Fruit fly (Drosophila melanogaster) whole organism, embryonic: Measurements from ENCODE around the gene P58IPK.

Source experiments
- Asciz ChIP-seq: fragments of 200-800 bp; sonication (Bioruptor generic); optimal IDR thresholded peaks from 2 replicates; lab custom pipeline; 2017; ENCODE audit warnings: missing biosample characterization, mild to moderate bottlenecking, missing genetic modification characterization, missing genetic modification reagents
- Awh ChIP-seq: fragments of 200-800 bp; sonication (Bioruptor generic); IDR thresholded peaks from 2 replicates; pipeline ENCODE4, ENCODE4 v1.3.6; 2022; ENCODE audit warnings: missing biosample characterization, missing genetic modification characterization
- BEAF-32 ChIP-seq: fragments of 200-800 bp; sonication (Bioruptor generic); optimal IDR thresholded peaks from 3 replicates; lab custom pipeline; 2017; ENCODE audit warnings: missing biosample characterization, missing genetic modification characterization, mild to moderate bottlenecking, moderate library complexity, missing genetic modification reagents
- CG10147 ChIP-seq: fragments of 200-800 bp; sonication (Bioruptor generic); optimal IDR thresholded peaks from 2 replicates; lab custom pipeline; 2019; ENCODE audit warnings: missing biosample characterization, mild to moderate bottlenecking, missing genetic modification characterization, moderate library complexity
- CG10543 ChIP-seq: fragments of 200-800 bp; sonication (Bioruptor generic); optimal IDR thresholded peaks from 3 replicates; lab custom pipeline; 2017; ENCODE audit warnings: missing biosample characterization, mild to moderate bottlenecking, missing genetic modification characterization, moderate library complexity
- CG10565 ChIP-seq: fragments of 200-800 bp; sonication (Bioruptor generic); optimal IDR thresholded peaks from 3 replicates; lab custom pipeline; 2016; ENCODE audit warnings: missing biosample characterization, mild to moderate bottlenecking, missing genetic modification characterization
- CG11560 ChIP-seq: fragments of 200-800 bp; sonication (Bioruptor generic); IDR thresholded peaks from 3 replicates; pipeline ENCODE4 v1.3.6; 2022; ENCODE audit warnings: missing biosample characterization, missing genetic modification characterization
- CG12236 ChIP-seq: fragments of 200-800 bp; sonication (Bioruptor generic); optimal IDR thresholded peaks from 2 replicates; lab custom pipeline; 2016; ENCODE audit warnings: missing biosample characterization, missing genetic modification characterization
- CG12769 ChIP-seq: fragments of 200-800 bp; sonication (Bioruptor generic); optimal IDR thresholded peaks from 2 replicates; lab custom pipeline; 2019; ENCODE audit warnings: missing biosample characterization, mild to moderate bottlenecking, missing genetic modification characterization, moderate library complexity
- CG15514 ChIP-seq: fragments of 200-800 bp; sonication (Bioruptor generic); optimal IDR thresholded peaks from 3 replicates; lab custom pipeline; 2017; ENCODE audit warnings: missing biosample characterization, missing genetic modification characterization, mild to moderate bottlenecking, moderate library complexity, missing genetic modification reagents
- CG16779 ChIP-seq: fragments of 200-800 bp; sonication (Bioruptor generic); IDR thresholded peaks from 2 replicates; pipeline ENCODE4 v1.3.6; 2022; ENCODE audit warnings: missing biosample characterization, missing genetic modification characterization
- CG2120 ChIP-seq: fragments of 200-800 bp; sonication (Bioruptor generic); optimal IDR thresholded peaks from 3 replicates; lab custom pipeline; 2016; ENCODE audit warnings: missing biosample characterization, missing genetic modification characterization
- CG2712 ChIP-seq: fragments of 200-800 bp; optimal IDR thresholded peaks from 3 replicates; lab custom pipeline; 2019; ENCODE audit warnings: missing biosample characterization, mild to moderate bottlenecking, missing genetic modification characterization, moderate library complexity
- CG4404 ChIP-seq: fragments of 200-800 bp; sonication (Bioruptor generic); IDR thresholded peaks from 2 replicates; pipeline ENCODE4 v1.3.6; 2022; ENCODE audit warnings: missing biosample characterization, missing genetic modification characterization
- CG6683 ChIP-seq: fragments of 200-800 bp; sonication (Bioruptor generic); optimal IDR thresholded peaks from 2 replicates; lab custom pipeline; 2017; ENCODE audit warnings: missing biosample characterization, mild to moderate bottlenecking, missing genetic modification characterization, missing genetic modification reagents
- CG6765 ChIP-seq: fragments of 200-800 bp; sonication (Bioruptor generic); optimal IDR thresholded peaks from 3 replicates; lab custom pipeline; 2017; ENCODE audit warnings: missing biosample characterization, mild to moderate bottlenecking, missing genetic modification characterization
- CG6854 ChIP-seq: fragments of 200-800 bp; sonication (Bioruptor generic); optimal IDR thresholded peaks from 3 replicates; lab custom pipeline; 2017; ENCODE audit warnings: missing biosample characterization, mild to moderate bottlenecking, missing genetic modification characterization
- CG8359 ChIP-seq: fragments of 200-800 bp; sonication (Bioruptor generic); optimal IDR thresholded peaks from 2 replicates; lab custom pipeline; 2017; ENCODE audit warnings: missing biosample characterization, mild to moderate bottlenecking, missing genetic modification characterization, borderline replicate concordance
- CG9817 ChIP-seq: fragments of 200-800 bp; sonication (Bioruptor generic); optimal IDR thresholded peaks from 2 replicates; lab custom pipeline; 2018; ENCODE audit warnings: missing biosample characterization, mild to moderate bottlenecking, missing genetic modification characterization, moderate library complexity
- Camta ChIP-seq: fragments of 200-800 bp; sonication (Bioruptor generic); optimal IDR thresholded peaks from 2 replicates; lab custom pipeline; 2016; ENCODE audit warnings: missing biosample characterization, missing genetic modification characterization
- CkIIα-i1 ChIP-seq: fragments of 200-800 bp; sonication (Bioruptor generic); IDR thresholded peaks from 2 replicates; pipeline ENCODE4 v1.3.6; 2022; ENCODE audit warnings: missing biosample characterization, missing genetic modification characterization
- D19B ChIP-seq: fragments of 200-800 bp; sonication (Bioruptor generic); optimal IDR thresholded peaks from 2 replicates; lab custom pipeline; 2017; ENCODE audit warnings: missing biosample characterization, mild to moderate bottlenecking, missing genetic modification characterization
- H15 ChIP-seq: fragments of 200-800 bp; sonication (Bioruptor generic); IDR thresholded peaks from 3 replicates; pipeline ENCODE4 v1.3.6; 2022; ENCODE audit warnings: missing biosample characterization, missing genetic modification characterization
- HmgZ ChIP-seq: fragments of 200-800 bp; sonication (Bioruptor generic); optimal IDR thresholded peaks from 2 replicates; lab custom pipeline; 2018; ENCODE audit warnings: missing biosample characterization, mild to moderate bottlenecking, missing genetic modification characterization
- Jarid2 ChIP-seq: fragments of 200-800 bp; sonication (Bioruptor generic); optimal IDR thresholded peaks from 3 replicates; lab custom pipeline; 2017; ENCODE audit warnings: mild to moderate bottlenecking, missing biosample characterization, missing genetic modification reagents, missing genetic modification characterization
- NFAT ChIP-seq: fragments of 200-800 bp; sonication (Bioruptor generic); IDR thresholded peaks from 2 replicates; pipeline ENCODE4 v1.3.6; 2022; ENCODE audit warnings: missing biosample characterization, missing genetic modification characterization
- Nf-YA ChIP-seq: fragments of 200-800 bp; sonication (Bioruptor generic); IDR thresholded peaks from 2 replicates; pipeline ENCODE4 v1.3.6; 2022; ENCODE audit warnings: missing biosample characterization, missing genetic modification characterization
- Oaz ChIP-seq: fragments of 200-800 bp; sonication (Bioruptor generic); IDR thresholded peaks from 2 replicates; pipeline ENCODE4 v1.3.6; 2022; ENCODE audit warnings: missing biosample characterization, missing genetic modification characterization
- Oli ChIP-seq: fragments of 200-800 bp; sonication (Bioruptor generic); optimal IDR thresholded peaks from 2 replicates; lab custom pipeline; 2018; ENCODE audit warnings: missing biosample characterization, mild to moderate bottlenecking, missing genetic modification characterization, moderate library complexity
- PHDP ChIP-seq: fragments of 200-800 bp; sonication (Bioruptor generic); optimal IDR thresholded peaks from 3 replicates; lab custom pipeline; 2018; ENCODE audit warnings: missing biosample characterization, mild to moderate bottlenecking, missing genetic modification characterization, moderate library complexity
- Pdp1 ChIP-seq, 2 experiments: fragments of 200-800 bp; sonication (Bioruptor generic); optimal IDR thresholded peaks; 3 replicates each; lab custom pipeline; 2016; ENCODE audit warnings: missing biosample characterization in 2 of 2, missing genetic modification characterization in 2 of 2, mild to moderate bottlenecking in 1 of 2, moderate library complexity in 1 of 2
- al ChIP-seq: fragments of 200-800 bp; sonication (Bioruptor generic); IDR thresholded peaks from 2 replicates; pipeline ENCODE4 v1.3.6; 2022; ENCODE audit warnings: missing biosample characterization, missing genetic modification characterization
- bowl ChIP-seq: fragments of 200-800 bp; sonication (Bioruptor generic); IDR thresholded peaks from 2 replicates; pipeline ENCODE4 v1.3.6; 2022; ENCODE audit warnings: missing biosample characterization, missing genetic modification characterization
- cad ChIP-seq: fragments of >200 bp; optimal IDR thresholded peaks from 2 replicates; lab custom pipeline; 2017; ENCODE audit warnings: missing biosample characterization, missing genetic modification characterization
- cas ChIP-seq: fragments of 200-800 bp; sonication (Bioruptor generic); IDR thresholded peaks from 2 replicates; pipeline ENCODE4 v1.3.6; 2022; ENCODE audit warnings: missing biosample characterization, missing genetic modification characterization
- cg ChIP-seq: fragments of 200-800 bp; sonication (Bioruptor generic); optimal IDR thresholded peaks from 3 replicates; lab custom pipeline; 2019; ENCODE audit warnings: missing biosample characterization, mild to moderate bottlenecking, missing genetic modification characterization, moderate library complexity
- croc ChIP-seq: fragments of 200-800 bp; sonication (Bioruptor generic); conservative IDR thresholded peaks from 3 replicates; pipeline ENCODE4 v1.3.6; 2022; ENCODE audit warnings: missing biosample characterization, missing genetic modification characterization
- crp ChIP-seq, 2 experiments: fragments of 200-800 bp; sonication (Bioruptor generic); optimal IDR thresholded peaks; 2 replicates in 1 of 2; 3 replicates in 1 of 2; lab custom pipeline; 2017; ENCODE audit warnings: missing biosample characterization in 2 of 2, missing genetic modification characterization in 2 of 2, mild to moderate bottlenecking in 1 of 2, moderate library complexity in 1 of 2
- dmrt99B ChIP-seq: fragments of 200-800 bp; sonication (Bioruptor generic); optimal IDR thresholded peaks from 2 replicates; lab custom pipeline; 2018; ENCODE audit warnings: missing biosample characterization, mild to moderate bottlenecking, missing genetic modification characterization, moderate library complexity
- eve ChIP-seq, 2 experiments: fragments of >200 bp; optimal IDR thresholded peaks; 2 replicates each; lab custom pipeline; 2017; ENCODE audit warnings: missing biosample characterization in 2 of 2, missing genetic modification characterization in 2 of 2
- gcm2 ChIP-seq: fragments of 200-800 bp; sonication (Bioruptor generic); optimal IDR thresholded peaks from 2 replicates; lab custom pipeline; 2016; ENCODE audit warnings: missing biosample characterization, missing genetic modification characterization
- lab ChIP-seq: fragments of 200-800 bp; sonication (Bioruptor generic); optimal IDR thresholded peaks from 3 replicates; lab custom pipeline; 2017; ENCODE audit warnings: missing biosample characterization, missing genetic modification characterization, mild to moderate bottlenecking, moderate library complexity, missing genetic modification reagents
- lilli ChIP-seq: fragments of 200-800 bp; sonication (Bioruptor generic); optimal IDR thresholded peaks from 3 replicates; lab custom pipeline; 2016; ENCODE audit warnings: missing biosample characterization, missing genetic modification characterization
- nmo ChIP-seq: fragments of 200-800 bp; sonication (Bioruptor generic); optimal IDR thresholded peaks from 2 replicates; lab custom pipeline; 2018; ENCODE audit warnings: missing biosample characterization, mild to moderate bottlenecking, missing genetic modification characterization, moderate library complexity
- peb ChIP-seq: fragments of 200-800 bp; sonication (Bioruptor generic); IDR thresholded peaks from 2 replicates; pipeline ENCODE4 v1.3.6; 2022; ENCODE audit warnings: missing biosample characterization, missing genetic modification characterization
- phol ChIP-seq: fragments of 200-800 bp; sonication (Bioruptor generic); optimal IDR thresholded peaks from 3 replicates; lab custom pipeline; 2018; ENCODE audit warnings: missing biosample characterization, mild to moderate bottlenecking, missing genetic modification characterization, moderate library complexity
- sd ChIP-seq: fragments of 200-800 bp; sonication (Bioruptor generic); optimal IDR thresholded peaks from 3 replicates; lab custom pipeline; 2018; ENCODE audit warnings: missing biosample characterization, mild to moderate bottlenecking, missing genetic modification characterization, moderate library complexity
- seq ChIP-seq: fragments of 200-800 bp; sonication (Bioruptor generic); IDR thresholded peaks from 2 replicates; pipeline ENCODE4 v1.3.6; 2022; ENCODE audit warnings: missing biosample characterization, missing genetic modification characterization
- sima ChIP-seq: fragments of 200-800 bp; sonication (Bioruptor generic); optimal IDR thresholded peaks from 2 replicates; lab custom pipeline; 2016; ENCODE audit warnings: missing biosample characterization, missing genetic modification characterization
- stc ChIP-seq: fragments of 200-800 bp; sonication (Bioruptor generic); IDR thresholded peaks from 2 replicates; pipeline ENCODE4 v1.3.6; 2022; ENCODE audit warnings: missing biosample characterization, missing genetic modification characterization
- wor ChIP-seq: fragments of 200-800 bp; sonication (Bioruptor generic); IDR thresholded peaks from 2 replicates; pipeline ENCODE4 v1.3.6; 2022; ENCODE audit warnings: missing biosample characterization, missing genetic modification characterization

The P58IPK gene

dm6 chr3R:9630053-9630632, 43.4 kb downstream of the P58IPK start (continued):
- peak; percentile 10 for TF ChIP-seq CG12769
- TF ChIP-seq CG15514 (GFP tag; lab: Kevin White, UChicago), result no peak
- TF ChIP-seq Asciz (GFP tag; lab: Kevin White, UChicago), result no peak
- no peak for TF ChIP-seq CG2712 (tag; lab: Kevin White, UChicago)
- TF ChIP-seq HmgZ (tag; lab: Kevin White, UChicago), result no peak
- TF ChIP-seq Pdp1 (GFP tag; optimal IDR thresholded peaks at IDR 0.05; lab: Kevin White, UChicago), result peak in 1 of 2 experiments; percentile 25
- no peak for TF ChIP-seq stc (GFP tag; lab: Robert Waterston, UW)
- TF ChIP-seq CG10147, result no peak
- no peak for TF ChIP-seq crp (GFP tag; optimal IDR thresholded peaks at IDR 0.05; lab: Kevin White, UChicago)
- no peak for TF ChIP-seq CG12236
- no peak for TF ChIP-seq croc (GFP tag; lab: Robert Waterston, UW)
- TF ChIP-seq CG16779 (GFP tag; lab: Robert Waterston, UW), result no peak
- TF ChIP-seq lilli, result no peak
- TF ChIP-seq Awh (GFP tag; lab: Robert Waterston, UW), result no peak
- no peak for TF ChIP-seq wor (GFP tag; lab: Robert Waterston, UW)
- TF ChIP-seq eve (GFP tag; optimal IDR thresholded peaks at IDR 0.05; lab: Kevin White, UChicago), result no peak
- TF ChIP-seq CG2120 (GFP tag; lab: Kevin White, UChicago), result no peak
- no peak for TF ChIP-seq CG6765 (GFP tag; lab: Kevin White, UChicago)
- no peak for TF ChIP-seq PHDP (tag; lab: Kevin White, UChicago)
- no peak for TF ChIP-seq gcm2
- TF ChIP-seq D19B (GFP tag; lab: Kevin White, UChicago), result no peak
- no peak for TF ChIP-seq NFAT
- peak; percentile 71 for TF ChIP-seq sd (tag; lab: Kevin White, UChicago)
- TF ChIP-seq seq (GFP tag; lab: Robert Waterston, UW), result no peak
- no peak for TF ChIP-seq al (GFP tag; lab: Robert Waterston, UW)
- no peak for TF ChIP-seq cad (GFP tag; lab: Kevin White, UChicago)
- no peak for TF ChIP-seq nmo
- no peak for TF ChIP-seq CG10565 (GFP tag; lab: Kevin White, UChicago)
- TF ChIP-seq CG10543, result peak; percentile 22
- TF ChIP-seq Jarid2 (GFP tag; lab: Kevin White, UChicago), result no peak
- no peak for TF ChIP-seq bowl (GFP tag; lab: Robert Waterston, UW)
- no peak for TF ChIP-seq Oaz (GFP tag; lab: Robert Waterston, UW)
- no peak for TF ChIP-seq peb (GFP tag; lab: Robert Waterston, UW)
- TF ChIP-seq Nf-YA (GFP tag; lab: Robert Waterston, UW), result no peak
- no peak for TF ChIP-seq sima
- no peak for TF ChIP-seq CG6683 (GFP tag; lab: Kevin White, UChicago)
- TF ChIP-seq lab (GFP tag; lab: Kevin White, UChicago), result no peak
- no peak for TF ChIP-seq dmrt99B (tag; lab: Kevin White, UChicago)
- no peak for TF ChIP-seq CG9817
- TF ChIP-seq CG6854 (GFP tag; lab: Kevin White, UChicago), result no peak
- peak; percentile 80 for TF ChIP-seq cg
- no peak for TF ChIP-seq Oli (tag; lab: Kevin White, UChicago)
- peak; percentile 69 for TF ChIP-seq phol
- no peak for TF ChIP-seq CkIIα-i1 (GFP tag; lab: Robert Waterston, UW)
- TF ChIP-seq CG11560 (tag; lab: Robert Waterston, UW), result no peak
- no peak for TF ChIP-seq CG4404 (GFP tag; lab: Robert Waterston, UW)
- TF ChIP-seq Camta, result no peak
- TF ChIP-seq BEAF-32 (GFP tag; lab: Kevin White, UChicago), result no peak
- TF ChIP-seq CG8359 (GFP tag; lab: Kevin White, UChicago), result no peak
- no peak for TF ChIP-seq cas (GFP tag; lab: Robert Waterston, UW)
- TF ChIP-seq H15 (GFP tag; lab: Robert Waterston, UW), result no peak
